Fruit fly (Drosophila melanogaster): ENCODE measurements around the gene U2af38.
A peak's percentile ranks its signal among the peaks of the same experiment; 100 is the strongest.

The U2af38 gene

DNA sequence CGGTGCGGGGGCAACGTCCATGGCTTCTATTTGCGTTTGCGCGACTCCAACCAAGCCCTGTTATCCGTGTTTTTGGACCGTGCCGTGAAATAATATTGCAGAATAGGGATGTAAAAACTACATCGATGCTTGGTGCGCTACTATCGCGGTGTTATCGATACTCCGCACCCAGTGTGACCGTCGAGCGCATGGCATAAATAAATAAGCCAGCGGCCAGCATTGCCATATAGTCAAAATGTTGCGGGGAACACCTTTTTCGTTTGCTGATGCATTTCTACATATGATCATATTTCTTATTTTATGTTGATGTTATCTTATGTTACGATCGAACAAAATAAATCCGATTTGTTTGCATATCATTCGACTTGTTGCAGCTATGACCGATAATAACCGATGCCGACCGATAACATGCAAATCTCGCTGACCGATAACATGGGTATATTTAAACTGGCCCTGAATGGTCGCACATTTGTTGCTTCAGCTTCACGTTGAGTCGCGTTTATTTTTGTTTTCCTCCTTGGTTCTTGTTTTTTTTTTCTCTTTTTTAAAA lies 17.3 kb downstream of the U2af38 start, which contains the start of gene smo (continued):
- TF ChIP-seq cad (GFP tag; optimal IDR thresholded peaks at IDR 0.05): no peak
- no peak for TF ChIP-seq CG6813 (GFP tag; optimal IDR thresholded peaks at IDR 0.05)
- TF ChIP-seq CG10979 (tag; optimal IDR thresholded peaks at IDR 0.05): no peak
- peak; percentile 34 for TF ChIP-seq grn (GFP tag; optimal IDR thresholded peaks at IDR 0.05)
- TF ChIP-seq tx (GFP tag; optimal IDR thresholded peaks at IDR 0.05): no peak

DNA sequence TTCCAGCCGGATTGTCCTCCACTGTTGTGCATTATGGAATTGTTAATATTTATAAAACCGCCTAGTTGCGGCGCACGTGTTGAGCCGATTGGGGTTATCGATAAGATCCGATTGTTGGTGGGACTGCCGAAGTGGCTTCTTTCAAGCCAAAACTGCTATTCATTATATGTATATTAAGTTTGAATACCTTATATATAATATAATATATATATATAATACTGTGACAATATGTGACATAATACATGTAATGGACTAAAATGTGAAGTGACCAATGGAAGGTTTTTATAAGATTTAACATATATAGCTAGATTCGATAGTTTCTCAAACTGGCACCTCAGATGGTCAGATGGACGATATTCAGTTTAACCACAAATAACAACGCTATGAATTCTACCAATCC lies 20.9 kb downstream of the U2af38 start, which contains the start of the genes mbm and CG11555:
TSS of gene mbm (minus strand) at position 113 of the 400 bp plus-strand sequence.
TSS of gene CG11555 (plus strand) at position 234 of the 400 bp plus-strand sequence.
- TF ChIP-seq CG4360 (GFP tag; IDR thresholded peaks at IDR 0.05): no peak
- TF ChIP-seq CG16813 (GFP tag; IDR thresholded peaks at IDR 0.05; ENCODE audit: partially characterized antibody): peak; percentile 51; the same call in 1 of the 3 replicates
- TF ChIP-seq Rx (GFP tag; IDR thresholded peaks at IDR 0.05): no peak
- TF ChIP-seq CG34422 (GFP tag; IDR thresholded peaks at IDR 0.05): peak; percentile 21; the same call in 1 of the 3 replicates
- TF ChIP-seq slbo (GFP tag; IDR thresholded peaks at IDR 0.05): peak; percentile 25; the same call in 1 of the 2 replicates
- TF ChIP-seq CG1529 (GFP tag; optimal IDR thresholded peaks at IDR 0.05): no peak
- TF ChIP-seq CG2116 (GFP tag; optimal IDR thresholded peaks at IDR 0.05): peak; percentile 61
- no peak for TF ChIP-seq CG33213 (GFP tag; optimal IDR thresholded peaks at IDR 0.05)
- no peak for TF ChIP-seq CG43689 (GFP tag; IDR thresholded peaks at IDR 0.05)
- no peak for TF ChIP-seq CG14965 (GFP tag; optimal IDR thresholded peaks at IDR 0.05; ENCODE audit: borderline replicate concordance)
- TF ChIP-seq Max (GFP tag; optimal IDR thresholded peaks at IDR 0.05): peak; percentile 65
- TF ChIP-seq pros (GFP tag; optimal IDR thresholded peaks at IDR 0.05): no peak
- TF ChIP-seq Meics (GFP tag; optimal IDR thresholded peaks at IDR 0.05): peak; percentile 40
- TF ChIP-seq Hr3 (GFP tag; optimal IDR thresholded peaks at IDR 0.05): peak; percentile 10
- no peak for TF ChIP-seq CG13123 (GFP tag; optimal IDR thresholded peaks at IDR 0.05)
- TF ChIP-seq ara (GFP tag; IDR thresholded peaks at IDR 0.05): no peak
- peak; percentile 9; the same call in 1 of the 2 replicates for TF ChIP-seq ssp (GFP tag; IDR thresholded peaks at IDR 0.05)
- peak; percentile 56 for TF ChIP-seq B-H2 (GFP tag; optimal IDR thresholded peaks at IDR 0.05)
- TF ChIP-seq CG13287 (GFP tag; IDR thresholded peaks at IDR 0.05; ENCODE audit: partially characterized antibody): peak; percentile 73
- TF ChIP-seq CG14860 (GFP tag; IDR thresholded peaks at IDR 0.05; ENCODE audit: partially characterized antibody): peak; percentile 32; the same call in 1 of the 3 replicates
- peak; percentile 34 for TF ChIP-seq CG18599 (GFP tag; optimal IDR thresholded peaks at IDR 0.05)
- no peak for TF ChIP-seq pb (GFP tag; optimal IDR thresholded peaks at IDR 0.05)
- TF ChIP-seq Hsf (GFP tag; optimal IDR thresholded peaks at IDR 0.05): no peak
- 0 out of 2 replicates have a peak, but pooled peaks have one; percentile 27 for TF ChIP-seq E2f2 (GFP tag; IDR thresholded peaks at IDR 0.05)
- TF ChIP-seq amos (GFP tag; IDR thresholded peaks at IDR 0.05; ENCODE audit: partially characterized antibody): peak; percentile 34; the same call in 1 of the 2 replicates
- TF ChIP-seq ftz-f1 (GFP tag; optimal IDR thresholded peaks at IDR 0.05): no peak
- no peak for TF ChIP-seq aop (GFP tag; IDR thresholded peaks at IDR 0.05)
- no peak for TF ChIP-seq Aef1 (GFP tag; IDR thresholded peaks at IDR 0.05)
- TF ChIP-seq CG12104 (GFP tag; optimal IDR thresholded peaks at IDR 0.05): no peak
- peak; percentile 34 for TF ChIP-seq CG13775 (GFP tag; optimal IDR thresholded peaks at IDR 0.05)
- 0 out of 2 replicates have a peak, but pooled peaks have one; percentile 24 for TF ChIP-seq hbn (GFP tag; IDR thresholded peaks at IDR 0.05; ENCODE audit: partially characterized antibody)
- TF ChIP-seq CG12744 (GFP tag; optimal IDR thresholded peaks at IDR 0.05): no peak
- TF ChIP-seq Scr (GFP tag; IDR thresholded peaks at IDR 0.05; ENCODE audit: partially characterized antibody): peak; percentile 64
- no peak for TF ChIP-seq schlank (tag; optimal IDR thresholded peaks at IDR 0.05)
- TF ChIP-seq gro (GFP tag; optimal IDR thresholded peaks at IDR 0.05): no peak
- TF ChIP-seq seq (GFP tag; IDR thresholded peaks at IDR 0.05): no peak
- no peak for TF ChIP-seq tna (GFP tag; IDR thresholded peaks at IDR 0.05; ENCODE audit: partially characterized antibody)
- peak; percentile 56 for TF ChIP-seq phol (tag; optimal IDR thresholded peaks at IDR 0.05)
- TF ChIP-seq CG8290 (GFP tag; optimal IDR thresholded peaks at IDR 0.05): no peak
- no peak for TF ChIP-seq CG8290 (tag; optimal IDR thresholded peaks at IDR 0.05)
- peak; percentile 74 for TF ChIP-seq Dll (GFP tag; IDR thresholded peaks at IDR 0.05; ENCODE audit: partially characterized antibody)
- TF ChIP-seq lola (GFP tag; optimal IDR thresholded peaks at IDR 0.05): peak in 1 of 3 experiments; percentile 15
- no peak for TF ChIP-seq HLH3B (GFP tag; IDR thresholded peaks at IDR 0.05)
